Worm (Caenorhabditis elegans): ENCODE data around the gene F13B12.2.

DNA sequence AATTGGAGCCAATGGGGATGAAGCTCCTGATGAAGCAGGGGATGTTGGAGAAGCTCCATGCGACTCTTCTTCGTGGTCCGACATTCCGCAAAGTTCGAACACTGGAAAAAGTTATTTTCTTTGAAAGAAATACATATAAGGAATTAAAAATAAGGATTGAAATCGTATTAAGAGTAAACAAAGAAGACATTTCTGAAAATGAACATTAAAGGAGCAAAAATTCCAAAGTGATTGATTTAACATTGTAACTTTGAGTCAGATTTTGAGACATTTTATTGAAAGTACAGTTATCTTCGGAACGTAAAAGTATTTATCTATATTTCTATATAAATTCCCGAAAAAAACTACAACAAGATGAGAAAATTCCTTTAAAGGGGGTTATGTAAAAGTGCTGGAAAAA is 4.4 kb downstream of the F13B12.2 start, which contains the start of gene F13B12.1:
- TF ChIP-seq ama-1 (optimal IDR thresholded peaks at IDR 0.05) = no peak
- no peak for TF ChIP-seq hmbx-1 (tag; optimal IDR thresholded peaks at IDR 0.05)
- no peak for TF ChIP-seq hnd-1 (tag; optimal IDR thresholded peaks at IDR 0.05)
- no peak for TF ChIP-seq pes-1 (GFP tag; IDR thresholded peaks at IDR 0.05)
- no peak for TF ChIP-seq tbx-11 (GFP tag; IDR thresholded peaks at IDR 0.05)
- no peak for TF ChIP-seq aly-1 (tag; optimal IDR thresholded peaks at IDR 0.05)
- TF ChIP-seq tbx-37 (GFP tag; conservative IDR thresholded peaks at IDR 0.05) = no peak
- no peak for TF ChIP-seq ceh-13 (GFP tag; optimal IDR thresholded peaks at IDR 0.05)
- no peak for TF ChIP-seq flt-1 (GFP tag; IDR thresholded peaks at IDR 0.05)
- no peak for TF ChIP-seq scrt-1 (GFP tag; IDR thresholded peaks at IDR 0.05)
- TF ChIP-seq tra-4 (tag; optimal IDR thresholded peaks at IDR 0.05) = no peak
- no peak for TF ChIP-seq ets-7 (tag; optimal IDR thresholded peaks at IDR 0.05)
- no peak for TF ChIP-seq ceh-36 (tag; optimal IDR thresholded peaks at IDR 0.05)

Data from whole organism, early embryonic.